Fruit fly (Drosophila melanogaster) whole organism, embryonic: ENCODE measurements around the gene CG7879.
A peak's percentile ranks its signal among the peaks of the same experiment; 100 is the strongest.

ENCODE experiments used
- ATbp ChIP-seq: fragments of 200-800 bp; sonication (Bioruptor generic); optimal IDR thresholded peaks from 2 replicates; lab custom pipeline; 2017; ENCODE audit warnings: missing biosample characterization, mild to moderate bottlenecking, missing genetic modification characterization, missing genetic modification reagents
- Ada2b ChIP-seq: fragments of 200-800 bp; sonication (Bioruptor generic); IDR thresholded peaks from 2 replicates; pipeline ENCODE4 v1.3.6; 2022; ENCODE audit warnings: missing biosample characterization, missing genetic modification characterization
- CG10274 ChIP-seq: fragments of 200-800 bp; sonication (Bioruptor generic); optimal IDR thresholded peaks from 3 replicates; lab custom pipeline; 2017; ENCODE audit warnings: missing biosample characterization, mild to moderate bottlenecking, missing genetic modification characterization
- CG11723 ChIP-seq: fragments of 200-800 bp; sonication (Bioruptor generic); optimal IDR thresholded peaks from 2 replicates; lab custom pipeline; 2017; ENCODE audit warnings: missing biosample characterization, mild to moderate bottlenecking, missing genetic modification characterization
- CG12071 ChIP-seq: fragments of 200-800 bp; sonication (Bioruptor generic); optimal IDR thresholded peaks from 3 replicates; lab custom pipeline; 2018; ENCODE audit warnings: missing biosample characterization, mild to moderate bottlenecking, missing genetic modification characterization
- CG1832 ChIP-seq: fragments of 200-800 bp; sonication (Bioruptor generic); optimal IDR thresholded peaks from 2 replicates; lab custom pipeline; 2017; ENCODE audit warnings: missing biosample characterization, mild to moderate bottlenecking, missing genetic modification characterization, inconsistent platforms
- CG18476 ChIP-seq: fragments of 200-800 bp; sonication (Bioruptor generic); optimal IDR thresholded peaks from 2 replicates; lab custom pipeline; 2016; ENCODE audit warnings: missing biosample characterization, mild to moderate bottlenecking, missing genetic modification characterization
- CG2678 ChIP-seq: fragments of 200-800 bp; sonication (Bioruptor generic); optimal IDR thresholded peaks from 3 replicates; lab custom pipeline; 2019; ENCODE audit warnings: missing biosample characterization, mild to moderate bottlenecking, missing genetic modification characterization, moderate library complexity
- CG2875 ChIP-seq: fragments of 200-800 bp; sonication (Bioruptor generic); optimal IDR thresholded peaks from 2 replicates; lab custom pipeline; 2017; ENCODE audit warnings: missing biosample characterization, mild to moderate bottlenecking, missing genetic modification characterization, missing genetic modification reagents
- CG34422 ChIP-seq: fragments of 200-800 bp; sonication (Bioruptor generic); IDR thresholded peaks from 3 replicates; pipeline ENCODE4 v1.3.6; 2022; ENCODE audit warnings: missing biosample characterization, missing genetic modification characterization
- CG4424 ChIP-seq: fragments of 200-800 bp; sonication (Bioruptor generic); optimal IDR thresholded peaks from 3 replicates; lab custom pipeline; 2016; ENCODE audit warnings: missing biosample characterization, missing genetic modification characterization
- CG4617 ChIP-seq: fragments of 200-800 bp; sonication (Bioruptor generic); optimal IDR thresholded peaks from 3 replicates; lab custom pipeline; 2016; ENCODE audit warnings: missing biosample characterization, missing genetic modification characterization, borderline replicate concordance
- CG4820 ChIP-seq: fragments of 200-800 bp; sonication (Bioruptor generic); optimal IDR thresholded peaks from 3 replicates; lab custom pipeline; 2016; ENCODE audit warnings: missing biosample characterization, missing genetic modification characterization
- CG6272 ChIP-seq: fragments of 200-800 bp; sonication (Bioruptor generic); IDR thresholded peaks from 2 replicates; pipeline ENCODE4 v1.3.6; 2022; ENCODE audit warnings: missing biosample characterization, missing genetic modification characterization
- CG7372 ChIP-seq: fragments of 200-800 bp; sonication (Bioruptor generic); IDR thresholded peaks from 2 replicates; pipeline ENCODE4 v1.3.6; 2022; ENCODE audit warnings: missing biosample characterization, missing genetic modification characterization
- CG8089 ChIP-seq: fragments of 200-800 bp; sonication (Bioruptor generic); optimal IDR thresholded peaks from 3 replicates; lab custom pipeline; 2016; ENCODE audit warnings: missing biosample characterization, missing genetic modification characterization
- CG8765 ChIP-seq: fragments of 200-800 bp; sonication (Bioruptor generic); IDR thresholded peaks from 2 replicates; pipeline ENCODE4 v1.3.6; 2022; ENCODE audit warnings: missing biosample characterization, missing genetic modification characterization
- CG9876 ChIP-seq: fragments of 200-800 bp; sonication (Bioruptor generic); optimal IDR thresholded peaks from 2 replicates; lab custom pipeline; 2016; ENCODE audit warnings: missing biosample characterization, missing genetic modification characterization
- D19B ChIP-seq: fragments of 200-800 bp; sonication (Bioruptor generic); optimal IDR thresholded peaks from 2 replicates; lab custom pipeline; 2017; ENCODE audit warnings: missing biosample characterization, mild to moderate bottlenecking, missing genetic modification characterization
- Elba2 ChIP-seq: fragments of 200-800 bp; sonication (Bioruptor generic); optimal IDR thresholded peaks from 3 replicates; lab custom pipeline; 2016; ENCODE audit warnings: missing biosample characterization, missing genetic modification characterization
- HLH54F ChIP-seq: fragments of 200-800 bp; sonication (Bioruptor generic); optimal IDR thresholded peaks from 3 replicates; lab custom pipeline; 2016; ENCODE audit warnings: missing biosample characterization, missing genetic modification characterization
- Hmr ChIP-seq: fragments of 200-800 bp; sonication (Bioruptor generic); optimal IDR thresholded peaks from 3 replicates; lab custom pipeline; 2017; ENCODE audit warnings: mild to moderate bottlenecking, missing biosample characterization, missing genetic modification reagents, missing genetic modification characterization
- Hr78 ChIP-seq, 2 experiments: fragments of 200-800 bp in 1 of 2; fragments of >200 bp in 1 of 2; sonication (Bioruptor generic) in 1 of 2; optimal IDR thresholded peaks; 2 replicates each; lab custom pipeline; 2017 to 2019; ENCODE audit warnings: missing biosample characterization in 2 of 2, missing genetic modification characterization in 2 of 2, mild to moderate bottlenecking in 1 of 2, moderate library complexity in 1 of 2
- NfI ChIP-seq: fragments of 200-800 bp; sonication (Bioruptor generic); optimal IDR thresholded peaks from 3 replicates; lab custom pipeline; 2018; ENCODE audit warnings: missing biosample characterization, mild to moderate bottlenecking, missing genetic modification characterization, moderate library complexity
- Opbp ChIP-seq: fragments of 200-800 bp; sonication (Bioruptor generic); IDR thresholded peaks from 3 replicates; pipeline ENCODE4 v1.3.6; 2022; ENCODE audit warnings: missing biosample characterization, missing genetic modification characterization; ENCODE audit not compliant: partially characterized antibody
- Ravus ChIP-seq: fragments of 200-800 bp; sonication (Bioruptor generic); IDR thresholded peaks from 2 replicates; pipeline ENCODE4 v1.3.6; 2022; ENCODE audit warnings: missing biosample characterization, missing genetic modification characterization
- YL-1 ChIP-seq: fragments of 200-800 bp; sonication (Bioruptor generic); optimal IDR thresholded peaks from 3 replicates; lab custom pipeline; 2017; ENCODE audit warnings: missing biosample characterization, mild to moderate bottlenecking, missing genetic modification characterization
- ab ChIP-seq: fragments of 200-800 bp; sonication (Bioruptor generic); optimal IDR thresholded peaks from 2 replicates; lab custom pipeline; 2016; ENCODE audit warnings: missing biosample characterization, missing genetic modification characterization
- cad ChIP-seq: fragments of >200 bp; optimal IDR thresholded peaks from 2 replicates; lab custom pipeline; 2017; ENCODE audit warnings: missing biosample characterization, missing genetic modification characterization
- dmrt99B ChIP-seq: fragments of 200-800 bp; sonication (Bioruptor generic); optimal IDR thresholded peaks from 2 replicates; lab custom pipeline; 2018; ENCODE audit warnings: missing biosample characterization, mild to moderate bottlenecking, missing genetic modification characterization, moderate library complexity
- emc ChIP-seq: fragments of 200-800 bp; sonication (Bioruptor generic); optimal IDR thresholded peaks from 2 replicates; lab custom pipeline; 2016; ENCODE audit warnings: missing biosample characterization, missing genetic modification characterization
- exex ChIP-seq: fragments of 200-800 bp; sonication (Bioruptor generic); optimal IDR thresholded peaks from 4 replicates; lab custom pipeline; 2018; ENCODE audit warnings: missing biosample characterization, mild to moderate bottlenecking, missing genetic modification characterization, moderate library complexity
- gcm ChIP-seq: fragments of 200-800 bp; sonication (Bioruptor generic); optimal IDR thresholded peaks from 2 replicates; lab custom pipeline; 2019; ENCODE audit warnings: missing biosample characterization, mild to moderate bottlenecking, missing genetic modification characterization, moderate library complexity
- gem ChIP-seq: fragments of 200-800 bp; sonication (Bioruptor generic); optimal IDR thresholded peaks from 2 replicates; lab custom pipeline; 2019; ENCODE audit warnings: missing biosample characterization, mild to moderate bottlenecking, missing genetic modification characterization, moderate library complexity
- grn ChIP-seq: fragments of 200-800 bp; sonication (Bioruptor generic); optimal IDR thresholded peaks from 3 replicates; lab custom pipeline; 2017; ENCODE audit warnings: missing biosample characterization, missing genetic modification characterization
- jing ChIP-seq: fragments of 200-800 bp; sonication (Bioruptor generic); optimal IDR thresholded peaks from 2 replicates; lab custom pipeline; 2018; ENCODE audit warnings: missing biosample characterization, mild to moderate bottlenecking, missing genetic modification characterization
- kah ChIP-seq: fragments of 200-800 bp; sonication (Bioruptor generic); optimal IDR thresholded peaks from 2 replicates; lab custom pipeline; 2018; ENCODE audit warnings: missing biosample characterization, mild to moderate bottlenecking, missing genetic modification characterization
- lab ChIP-seq: fragments of 200-800 bp; sonication (Bioruptor generic); optimal IDR thresholded peaks from 3 replicates; lab custom pipeline; 2017; ENCODE audit warnings: missing biosample characterization, missing genetic modification characterization, mild to moderate bottlenecking, moderate library complexity, missing genetic modification reagents
- nau ChIP-seq: fragments of 200-800 bp; sonication (Bioruptor generic); optimal IDR thresholded peaks from 3 replicates; lab custom pipeline; 2017; ENCODE audit warnings: missing biosample characterization, mild to moderate bottlenecking, missing genetic modification characterization, missing genetic modification reagents
- peb ChIP-seq: fragments of 200-800 bp; sonication (Bioruptor generic); IDR thresholded peaks from 2 replicates; pipeline ENCODE4 v1.3.6; 2022; ENCODE audit warnings: missing biosample characterization, missing genetic modification characterization
- pita ChIP-seq: fragments of 200-800 bp; sonication (Bioruptor generic); optimal IDR thresholded peaks from 2 replicates; lab custom pipeline; 2017; ENCODE audit warnings: missing biosample characterization, mild to moderate bottlenecking, missing genetic modification characterization
- sisA ChIP-seq: fragments of 200-800 bp; sonication (Bioruptor generic); IDR thresholded peaks from 2 replicates; pipeline ENCODE4 v1.3.6; 2022; ENCODE audit warnings: missing biosample characterization, missing genetic modification characterization
- sob ChIP-seq: fragments of 200-800 bp; sonication (Bioruptor generic); IDR thresholded peaks from 2 replicates; pipeline ENCODE4 v1.3.6; 2022; ENCODE audit warnings: missing biosample characterization, missing genetic modification characterization
- sr ChIP-seq: fragments of 200-800 bp; sonication (Bioruptor generic); IDR thresholded peaks from 3 replicates; pipeline ENCODE4 v1.3.6; 2022; ENCODE audit warnings: missing biosample characterization, missing genetic modification characterization
- ssp ChIP-seq: fragments of 200-800 bp; sonication (Bioruptor generic); IDR thresholded peaks from 2 replicates; pipeline ENCODE4 v1.3.6; 2022; ENCODE audit warnings: missing biosample characterization, missing genetic modification characterization
- tgo ChIP-seq: fragments of 200-800 bp; sonication (Bioruptor generic); IDR thresholded peaks from 3 replicates; pipeline ENCODE4 v1.3.6; 2022; ENCODE audit warnings: missing biosample characterization, missing genetic modification characterization
- tll ChIP-seq, 2 experiments: fragments of 200-800 bp in 1 of 2; fragments of >200 bp in 1 of 2; sonication (Bioruptor generic) in 1 of 2; optimal IDR thresholded peaks; 2 replicates each; lab custom pipeline; 2017 to 2019; ENCODE audit warnings: missing biosample characterization in 2 of 2, missing genetic modification characterization in 2 of 2, mild to moderate bottlenecking in 1 of 2, moderate library complexity in 1 of 2
- twi ChIP-seq: fragments of 200-800 bp; optimal IDR thresholded peaks from 2 replicates; lab custom pipeline; 2019; ENCODE audit warnings: missing biosample characterization, mild to moderate bottlenecking, missing genetic modification characterization, moderate library complexity
- tx ChIP-seq: fragments of 200-800 bp; sonication (Bioruptor generic); optimal IDR thresholded peaks from 2 replicates; lab custom pipeline; 2016; ENCODE audit warnings: missing biosample characterization, missing genetic modification characterization
- unc-4 ChIP-seq: fragments of 200-800 bp; sonication (Bioruptor generic); IDR thresholded peaks from 2 replicates; pipeline ENCODE4 v1.3.6; 2022; ENCODE audit warnings: missing biosample characterization, missing genetic modification characterization; ENCODE audit not compliant: partially characterized antibody
- vvl ChIP-seq: fragments of 200-800 bp; sonication (Bioruptor generic); IDR thresholded peaks from 2 replicates; pipeline ENCODE4 v1.3.6; 2022; ENCODE audit warnings: missing biosample characterization, missing genetic modification characterization

Gene CG7879

dm6 chr3L:1584003-1584402 is 15.6 kb upstream of the CG7879 start (continued):
- TF ChIP-seq D19B (no peak), grn (GFP tag; lab: Kevin White, UChicago) (peak; percentile 7), HLH54F (GFP tag; lab: Kevin White, UChicago) (no peak), sisA (GFP tag; lab: Robert Waterston, UW) (peak; percentile 30; the same call in 1 of the 2 replicates), CG4820 (GFP tag; lab: Kevin White, UChicago) (no peak), CG7372 (no peak), CG2875 (GFP tag; lab: Kevin White, UChicago) (peak; percentile 56), Hr78 (GFP tag; optimal IDR thresholded peaks at IDR 0.05; lab: Kevin White, UChicago) (peak in 1 of 2 experiments; percentile 10), tgo (GFP tag; lab: Robert Waterston, UW) (peak; percentile 64), dmrt99B (peak; percentile 62), CG4617 (GFP tag; lab: Kevin White, UChicago) (peak; percentile 16), cad (no peak), YL-1 (GFP tag; lab: Kevin White, UChicago) (no peak), CG8765 (no peak; the same call in 1 of the 2 replicates), sr (no peak), CG12071 (GFP tag; lab: Kevin White, UChicago) (no peak), CG34422 (GFP tag; lab: Robert Waterston, UW) (peak; percentile 65; the same call in 2 of the 3 replicates), tll (GFP tag; optimal IDR thresholded peaks at IDR 0.05; lab: Kevin White, UChicago) (no peak), CG10274 (GFP tag; lab: Kevin White, UChicago) (no peak), exex (tag; lab: Kevin White, UChicago) (no peak), sob (GFP tag; lab: Robert Waterston, UW) (peak; percentile 55; the same call in 1 of the 2 replicates), CG6272 (GFP tag; lab: Robert Waterston, UW) (no peak), tx (GFP tag; lab: Kevin White, UChicago) (peak; percentile 41), NfI (GFP tag; lab: Kevin White, UChicago) (peak; percentile 32), CG9876 (GFP tag; lab: Kevin White, UChicago) (peak; percentile 19), ATbp (GFP tag; lab: Kevin White, UChicago) (peak; percentile 55), vvl (peak; percentile 78), CG11723 (GFP tag; lab: Kevin White, UChicago) (peak; percentile 48), Elba2 (GFP tag; lab: Kevin White, UChicago) (no peak), jing (GFP tag; lab: Kevin White, UChicago) (peak; percentile 63), CG18476 (GFP tag; lab: Kevin White, UChicago) (no peak), lab (no peak), unc-4 (GFP tag; lab: Robert Waterston, UW) (no peak), Hmr (GFP tag; lab: Kevin White, UChicago) (peak; percentile 7), CG2678 (peak; percentile 58), Ravus (GFP tag; lab: Robert Waterston, UW) (no peak), kah (GFP tag; lab: Kevin White, UChicago) (no peak), emc (GFP tag; lab: Kevin White, UChicago) (no peak), ssp (GFP tag; lab: Robert Waterston, UW) (peak; percentile 45; the same call in 1 of the 2 replicates), gcm (GFP tag; lab: Kevin White, UChicago) (peak; percentile 24), peb (no peak), CG1832 (GFP tag; lab: Kevin White, UChicago) (no peak), twi (peak; percentile 28), Opbp (GFP tag; lab: Robert Waterston, UW) (no peak), CG8089 (GFP tag; lab: Kevin White, UChicago) (peak; percentile 38), gem (tag; lab: Kevin White, UChicago) (peak; percentile 78), Ada2b (no peak), ab (GFP tag; lab: Kevin White, UChicago) (no peak), CG4424 (GFP tag; lab: Kevin White, UChicago) (peak; percentile 58), pita (no peak), nau (no peak)
